Fruit fly (Drosophila melanogaster) whole organism, embryonic: ENCODE results near the gene CG17819.

Experiments
- BEAF-32 ChIP-seq: fragments of 200-800 bp; sonication (Bioruptor generic); optimal IDR thresholded peaks from 3 replicates; lab custom pipeline; 2017; ENCODE audit warnings: missing biosample characterization, missing genetic modification characterization, mild to moderate bottlenecking, moderate library complexity, missing genetic modification reagents
- CG1024 ChIP-seq: fragments of 200-800 bp; sonication (Bioruptor generic); IDR thresholded peaks from 2 replicates; pipeline ENCODE4 v1.3.6; 2022; ENCODE audit warnings: missing biosample characterization, missing genetic modification characterization
- CG11696 ChIP-seq: fragments of 200-800 bp; sonication (Bioruptor generic); IDR thresholded peaks from 2 replicates; pipeline ENCODE4 v1.3.6; 2022; ENCODE audit warnings: missing biosample characterization, missing genetic modification characterization
- CG11723 ChIP-seq: fragments of 200-800 bp; sonication (Bioruptor generic); optimal IDR thresholded peaks from 2 replicates; lab custom pipeline; 2017; ENCODE audit warnings: missing biosample characterization, mild to moderate bottlenecking, missing genetic modification characterization
- CG13424 ChIP-seq: fragments of 200-800 bp; sonication (Bioruptor generic); optimal IDR thresholded peaks from 2 replicates; lab custom pipeline; 2019; ENCODE audit warnings: missing biosample characterization, mild to moderate bottlenecking, missing genetic modification characterization, moderate library complexity
- CG15514 ChIP-seq: fragments of 200-800 bp; sonication (Bioruptor generic); optimal IDR thresholded peaks from 3 replicates; lab custom pipeline; 2017; ENCODE audit warnings: missing biosample characterization, missing genetic modification characterization, mild to moderate bottlenecking, moderate library complexity, missing genetic modification reagents
- CG16813 ChIP-seq: fragments of 200-800 bp; sonication (Bioruptor generic); IDR thresholded peaks from 3 replicates; pipeline ENCODE4 v1.3.6; 2022; ENCODE audit warnings: missing biosample characterization, missing genetic modification characterization; ENCODE audit not compliant: partially characterized antibody
- CG16863 ChIP-seq: fragments of 200-800 bp; sonication (Bioruptor generic); optimal IDR thresholded peaks from 3 replicates; lab custom pipeline; 2016; ENCODE audit warnings: missing biosample characterization, missing genetic modification characterization
- CG18599 ChIP-seq: fragments of 200-800 bp; sonication (Bioruptor generic); optimal IDR thresholded peaks from 3 replicates; lab custom pipeline; 2017; ENCODE audit warnings: missing biosample characterization, missing genetic modification characterization, mild to moderate bottlenecking, moderate library complexity, missing genetic modification reagents
- CG2116 ChIP-seq: fragments of 200-800 bp; sonication (Bioruptor generic); optimal IDR thresholded peaks from 3 replicates; lab custom pipeline; 2018; ENCODE audit warnings: missing biosample characterization, mild to moderate bottlenecking, missing genetic modification characterization
- CG2129 ChIP-seq: fragments of 200-800 bp; sonication (Bioruptor generic); IDR thresholded peaks from 2 replicates; pipeline ENCODE4 v1.3.6; 2022; ENCODE audit warnings: missing biosample characterization, missing genetic modification characterization; ENCODE audit not compliant: partially characterized antibody
- CG2202 ChIP-seq: fragments of 200-800 bp; sonication (Bioruptor generic); optimal IDR thresholded peaks from 2 replicates; lab custom pipeline; 2018; ENCODE audit warnings: missing biosample characterization, mild to moderate bottlenecking, missing genetic modification characterization
- CG32772 ChIP-seq: fragments of 200-800 bp; sonication (Bioruptor generic); IDR thresholded peaks from 2 replicates; pipeline ENCODE4 v1.3.6; 2022; ENCODE audit warnings: missing biosample characterization, missing genetic modification characterization
- CG4617 ChIP-seq: fragments of 200-800 bp; sonication (Bioruptor generic); optimal IDR thresholded peaks from 3 replicates; lab custom pipeline; 2016; ENCODE audit warnings: missing biosample characterization, missing genetic modification characterization, borderline replicate concordance
- CG4707 ChIP-seq: fragments of 200-800 bp; sonication (Bioruptor generic); optimal IDR thresholded peaks from 2 replicates; lab custom pipeline; 2018; ENCODE audit warnings: missing biosample characterization, mild to moderate bottlenecking, missing genetic modification characterization, moderate library complexity
- CG4854 ChIP-seq: fragments of 200-800 bp; sonication (Bioruptor generic); optimal IDR thresholded peaks from 2 replicates; lab custom pipeline; 2016; ENCODE audit warnings: missing biosample characterization, missing genetic modification characterization, inconsistent platforms
- CG7839 ChIP-seq: fragments of 200-800 bp; sonication (Bioruptor generic); optimal IDR thresholded peaks from 3 replicates; lab custom pipeline; 2018; ENCODE audit warnings: missing biosample characterization, mild to moderate bottlenecking, missing genetic modification characterization, moderate library complexity
- CG8765 ChIP-seq: fragments of 200-800 bp; sonication (Bioruptor generic); IDR thresholded peaks from 2 replicates; pipeline ENCODE4 v1.3.6; 2022; ENCODE audit warnings: missing biosample characterization, missing genetic modification characterization
- CG8924 ChIP-seq: fragments of 200-800 bp; optimal IDR thresholded peaks from 3 replicates; lab custom pipeline; 2019; ENCODE audit warnings: missing biosample characterization, mild to moderate bottlenecking, missing genetic modification characterization, moderate library complexity
- CG9437 ChIP-seq: fragments of 200-800 bp; sonication (Bioruptor generic); optimal IDR thresholded peaks from 2 replicates; lab custom pipeline; 2018; ENCODE audit warnings: missing biosample characterization, mild to moderate bottlenecking, missing genetic modification characterization
- Doc3 ChIP-seq: fragments of 200-800 bp; sonication (Bioruptor generic); IDR thresholded peaks from 3 replicates; pipeline ENCODE4 v1.3.6; 2022; ENCODE audit warnings: missing biosample characterization, missing genetic modification characterization; ENCODE audit not compliant: partially characterized antibody
- Dref ChIP-seq: fragments of 200-800 bp; sonication (Bioruptor generic); IDR thresholded peaks from 2 replicates; pipeline ENCODE4 v1.3.6; 2022; ENCODE audit warnings: missing biosample characterization, missing genetic modification characterization
- Eip74EF ChIP-seq, 2 experiments: fragments of 200-800 bp in 1 of 2; fragments of >200 bp in 1 of 2; sonication (Bioruptor generic) in 1 of 2; optimal IDR thresholded peaks; 2 replicates each; lab custom pipeline; 2017 to 2019; ENCODE audit warnings: missing biosample characterization in 2 of 2, missing genetic modification characterization in 2 of 2, mild to moderate bottlenecking in 1 of 2, moderate library complexity in 1 of 2
- Fer1 ChIP-seq: fragments of 200-800 bp; sonication (Bioruptor generic); optimal IDR thresholded peaks from 2 replicates; lab custom pipeline; 2017; ENCODE audit warnings: missing biosample characterization, mild to moderate bottlenecking, missing genetic modification characterization
- HLH4C ChIP-seq: fragments of 200-800 bp; sonication (Bioruptor generic); IDR thresholded peaks from 3 replicates; pipeline ENCODE4 v1.3.6; 2022; ENCODE audit warnings: missing biosample characterization, missing genetic modification characterization; ENCODE audit not compliant: partially characterized antibody
- Hand ChIP-seq: fragments of 200-800 bp; sonication (Bioruptor generic); optimal IDR thresholded peaks from 2 replicates; lab custom pipeline; 2017; ENCODE audit warnings: mild to moderate bottlenecking, missing biosample characterization, missing genetic modification reagents, missing genetic modification characterization
- Hey ChIP-seq: fragments of 200-800 bp; sonication (Bioruptor generic); optimal IDR thresholded peaks from 3 replicates; lab custom pipeline; 2018; ENCODE audit warnings: missing biosample characterization, mild to moderate bottlenecking, missing genetic modification characterization
- MBD-R2 ChIP-seq: fragments of 200-800 bp; sonication (Bioruptor generic); IDR thresholded peaks from 2 replicates; pipeline ENCODE4 v1.3.6; 2022; ENCODE audit warnings: missing biosample characterization, missing genetic modification characterization
- Max ChIP-seq: fragments of 200-800 bp; sonication (Bioruptor generic); optimal IDR thresholded peaks from 2 replicates; lab custom pipeline; 2016; ENCODE audit warnings: missing biosample characterization, mild to moderate bottlenecking, missing genetic modification characterization
- Opbp ChIP-seq: fragments of 200-800 bp; sonication (Bioruptor generic); IDR thresholded peaks from 3 replicates; pipeline ENCODE4 v1.3.6; 2022; ENCODE audit warnings: missing biosample characterization, missing genetic modification characterization; ENCODE audit not compliant: partially characterized antibody
- PHDP ChIP-seq: fragments of 200-800 bp; sonication (Bioruptor generic); optimal IDR thresholded peaks from 3 replicates; lab custom pipeline; 2018; ENCODE audit warnings: missing biosample characterization, mild to moderate bottlenecking, missing genetic modification characterization, moderate library complexity
- cato ChIP-seq: fragments of 200-800 bp; sonication (Bioruptor generic); optimal IDR thresholded peaks from 2 replicates; lab custom pipeline; 2016; ENCODE audit warnings: missing biosample characterization, missing genetic modification characterization, borderline replicate concordance
- chif ChIP-seq, 2 experiments: fragments of 200-800 bp; sonication (Bioruptor generic); optimal IDR thresholded peaks; 3 replicates each; lab custom pipeline; 2016; ENCODE audit warnings: missing biosample characterization in 2 of 2, missing genetic modification characterization in 2 of 2
- fd102C ChIP-seq: fragments of 200-800 bp; sonication (Bioruptor generic); optimal IDR thresholded peaks from 2 replicates; lab custom pipeline; 2018; ENCODE audit warnings: missing biosample characterization, mild to moderate bottlenecking, missing genetic modification characterization, moderate library complexity
- fd64A ChIP-seq: fragments of 200-800 bp; sonication (Bioruptor generic); optimal IDR thresholded peaks from 3 replicates; lab custom pipeline; 2018; ENCODE audit warnings: missing biosample characterization, mild to moderate bottlenecking, missing genetic modification characterization
- gro ChIP-seq: fragments of 200-800 bp; sonication (Bioruptor generic); optimal IDR thresholded peaks from 2 replicates; lab custom pipeline; 2016; ENCODE audit warnings: missing biosample characterization, missing genetic modification characterization
- gsb ChIP-seq: fragments of 200-800 bp; sonication (Bioruptor generic); IDR thresholded peaks from 2 replicates; pipeline ENCODE4 v1.3.6; 2022; ENCODE audit warnings: missing biosample characterization, missing genetic modification characterization
- insv ChIP-seq, 2 experiments: fragments of 200-800 bp; sonication (Bioruptor generic); optimal IDR thresholded peaks; 3 replicates each; lab custom pipeline; 2016 to 2018; ENCODE audit warnings: missing biosample characterization in 2 of 2, missing genetic modification characterization in 2 of 2
- jing ChIP-seq: fragments of 200-800 bp; sonication (Bioruptor generic); optimal IDR thresholded peaks from 2 replicates; lab custom pipeline; 2018; ENCODE audit warnings: missing biosample characterization, mild to moderate bottlenecking, missing genetic modification characterization
- knrl ChIP-seq: fragments of 200-800 bp; sonication (Bioruptor generic); IDR thresholded peaks from 3 replicates; pipeline ENCODE4 v1.3.6; 2022; ENCODE audit warnings: missing biosample characterization, missing genetic modification characterization; ENCODE audit not compliant: partially characterized antibody
- mirr ChIP-seq: fragments of 200-800 bp; sonication (Bioruptor generic); optimal IDR thresholded peaks from 3 replicates; lab custom pipeline; 2018; ENCODE audit warnings: missing biosample characterization, mild to moderate bottlenecking, missing genetic modification characterization
- nerfin-2 ChIP-seq: fragments of 200-800 bp; sonication (Bioruptor generic); IDR thresholded peaks from 2 replicates; pipeline ENCODE4 v1.3.6; 2022; ENCODE audit warnings: missing biosample characterization, missing genetic modification characterization; ENCODE audit not compliant: partially characterized antibody
- onecut ChIP-seq: fragments of 200-800 bp; sonication (Bioruptor generic); IDR thresholded peaks from 2 replicates; pipeline ENCODE4 v1.3.6; 2022; ENCODE audit warnings: missing biosample characterization, missing genetic modification characterization
- sima ChIP-seq: fragments of 200-800 bp; sonication (Bioruptor generic); optimal IDR thresholded peaks from 2 replicates; lab custom pipeline; 2016; ENCODE audit warnings: missing biosample characterization, missing genetic modification characterization
- vnd ChIP-seq: fragments of 200-800 bp; sonication (Bioruptor generic); IDR thresholded peaks from 3 replicates; pipeline ENCODE4 v1.3.6; 2022; ENCODE audit warnings: missing biosample characterization, missing genetic modification characterization; ENCODE audit not compliant: partially characterized antibody
- wek ChIP-seq: fragments of 200-800 bp; sonication (Bioruptor generic); optimal IDR thresholded peaks from 3 replicates; lab custom pipeline; 2018; ENCODE audit warnings: missing biosample characterization, mild to moderate bottlenecking, missing genetic modification characterization, moderate library complexity

CG17819 gene

dm6 chr3R:21880510-21880909, 4.8 kb downstream of the CG17819 start, which contains the start of gene CG31465:
Gene CG31465 (plus strand): TSS chr3R:21880810.
- TF ChIP-seq Hand (GFP tag; lab: Kevin White, UChicago) = no peak
- no peak for TF ChIP-seq CG11723 (GFP tag; lab: Kevin White, UChicago)
- TF ChIP-seq BEAF-32 (GFP tag; lab: Kevin White, UChicago) = no peak
- TF ChIP-seq, all 482 proteins: peak for 0

- TF ChIP-seq Hey (tag; lab: Kevin White, UChicago) = no peak
- no peak for TF ChIP-seq CG16863 (GFP tag; lab: Kevin White, UChicago)
- TF ChIP-seq nerfin-2 (GFP tag; lab: Robert Waterston, UW) = peak; percentile 80
- no peak for TF ChIP-seq gro
- peak; percentile 50; the same call in 1 of the 3 replicates for TF ChIP-seq knrl (GFP tag; lab: Robert Waterston, UW)
- peak; percentile 37 for TF ChIP-seq CG4617 (GFP tag; lab: Kevin White, UChicago)
- TF ChIP-seq fd64A (GFP tag; lab: Kevin White, UChicago) = no peak
- no peak for TF ChIP-seq CG15514 (GFP tag; lab: Kevin White, UChicago)
- no peak for TF ChIP-seq Eip74EF (GFP tag; optimal IDR thresholded peaks at IDR 0.05; lab: Kevin White, UChicago)
- no peak for TF ChIP-seq CG4854 (GFP tag; lab: Kevin White, UChicago)
- no peak for TF ChIP-seq Fer1 (GFP tag; lab: Kevin White, UChicago)
- TF ChIP-seq CG4707 = no peak
- peak; percentile 74 for TF ChIP-seq CG2116
- no peak for TF ChIP-seq gsb (GFP tag; lab: Robert Waterston, UW)
- TF ChIP-seq cato (GFP tag; lab: Kevin White, UChicago) = no peak
- TF ChIP-seq CG7839 = no peak
- no peak for TF ChIP-seq Max
- peak; percentile 60; the same call in 2 of the 3 replicates for TF ChIP-seq Doc3 (GFP tag; lab: Robert Waterston, UW)
- TF ChIP-seq CG8924 (tag; lab: Kevin White, UChicago) = no peak
- no peak for TF ChIP-seq CG1024 (GFP tag; lab: Robert Waterston, UW)
- TF ChIP-seq CG8765 (GFP tag; lab: Robert Waterston, UW) = no peak
- no peak for TF ChIP-seq PHDP (tag; lab: Kevin White, UChicago)
- TF ChIP-seq wek = no peak
- TF ChIP-seq CG18599 (GFP tag; lab: Kevin White, UChicago) = no peak
- peak; percentile 67; the same call in 2 of the 3 replicates for TF ChIP-seq vnd (GFP tag; lab: Robert Waterston, UW)
- no peak for TF ChIP-seq chif (GFP tag; optimal IDR thresholded peaks at IDR 0.05; lab: Kevin White, UChicago)
- TF ChIP-seq fd102C (GFP tag; lab: Kevin White, UChicago) = no peak
- TF ChIP-seq CG32772 (GFP tag; lab: Robert Waterston, UW) = no peak
- TF ChIP-seq Opbp = peak; percentile 68; the same call in 2 of the 3 replicates
- TF ChIP-seq Dref (GFP tag; lab: Robert Waterston, UW) = peak; percentile 81
- peak; percentile 51 for TF ChIP-seq CG2129
- TF ChIP-seq onecut (GFP tag; lab: Robert Waterston, UW) = no peak
- peak; percentile 69 for TF ChIP-seq MBD-R2
- peak; percentile 61; the same call in 2 of the 3 replicates for TF ChIP-seq CG16813 (GFP tag; lab: Robert Waterston, UW)
- TF ChIP-seq sima (GFP tag; lab: Kevin White, UChicago) = no peak
- no peak for TF ChIP-seq Hand (GFP tag; lab: Kevin White, UChicago)
- TF ChIP-seq CG2202 (tag; lab: Kevin White, UChicago) = no peak
- no peak for TF ChIP-seq insv (GFP tag; optimal IDR thresholded peaks at IDR 0.05; lab: Kevin White, UChicago)
- TF ChIP-seq jing (GFP tag; lab: Kevin White, UChicago) = no peak
- peak; percentile 87 for TF ChIP-seq HLH4C (GFP tag; lab: Robert Waterston, UW)
- TF ChIP-seq CG13424 = no peak
- TF ChIP-seq CG11696 (GFP tag; lab: Robert Waterston, UW) = no peak
- TF ChIP-seq mirr (GFP tag; lab: Kevin White, UChicago) = no peak
- no peak for TF ChIP-seq CG9437 (GFP tag; lab: Kevin White, UChicago)
Measured at dm6 chr3R:21878473-21878872, 6.9 kb downstream of the CG17819 start, which contains the start of gene CG34148. Gene CG34148 (minus strand): TSS chr3R:21878686.
